Worm (Caenorhabditis elegans) whole organism, L4 larva: Measurements from ENCODE around the gene F13D12.5.

Experiments used
- daf-8 ChIP-seq: fragments of 200-800 bp; sonication (Bioruptor generic); IDR thresholded peaks from 2 replicates; pipeline ENCODE4 v1.3.6; 2022; ENCODE audit warnings: missing genetic modification characterization, missing compliant biosample characterization
- hlh-30 ChIP-seq: sonication (generic microtip); optimal IDR thresholded peaks from 2 replicates; lab custom pipeline; 2017; ENCODE audit warnings: antibody characterized with exemption, mild to moderate bottlenecking, missing genetic modification characterization, missing compliant biosample characterization; ENCODE audit not compliant: insufficient read depth
- nhr-237 ChIP-seq: sonication (generic microtip); optimal IDR thresholded peaks from 2 replicates; lab custom pipeline; 2017; ENCODE audit warnings: missing biosample characterization, missing genetic modification characterization
- set-16 ChIP-seq: fragments of 200-800 bp; sonication (Bioruptor generic); IDR thresholded peaks from 2 replicates; pipeline ENCODE4 v1.3.6; 2022; ENCODE audit warnings: missing genetic modification reagents, missing genetic modification characterization, missing compliant biosample characterization

DNA sequence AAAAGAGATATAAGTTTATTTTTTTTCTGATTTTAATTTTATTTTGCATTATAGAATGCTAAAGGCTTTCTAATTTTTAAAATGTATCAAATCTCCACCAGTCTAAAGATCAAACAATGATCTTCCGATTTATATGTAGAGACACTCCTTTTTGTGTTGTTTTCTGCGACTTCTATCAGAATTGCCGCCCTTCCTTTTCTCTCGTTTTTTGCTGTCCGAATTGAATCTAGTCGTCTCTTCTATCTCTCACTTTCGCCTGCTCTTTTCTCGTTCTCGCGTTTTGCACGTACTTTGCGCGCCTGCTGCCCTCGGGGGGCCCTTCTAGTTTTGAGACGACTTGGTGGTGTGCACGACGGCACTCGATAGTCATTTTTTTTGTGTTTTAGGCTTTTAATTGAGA, 2.3 kb upstream of the F13D12.5 start:
- TF ChIP-seq daf-8 (no peak), hlh-30 (tag; lab: Kevin White, UChicago) (peak; percentile 50), set-16 (GFP tag; lab: Robert Waterston, UW) (no peak), nhr-237 (tag; lab: Kevin White, UChicago) (no peak)
